Worm (Caenorhabditis elegans): Measurements from ENCODE around the gene myrf-2.

myrf-2 gene

ce11 chrX:10188493-10188895, 5.7 kb downstream of the myrf-2 start:
- TF ChIP-seq mab-5 (tag; optimal IDR thresholded peaks at IDR 0.05): no peak
- no peak for TF ChIP-seq nhr-23 (tag; optimal IDR thresholded peaks at IDR 0.05)
- TF ChIP-seq peb-1 (tag; optimal IDR thresholded peaks at IDR 0.05): no peak
- peak; percentile 59 for TF ChIP-seq lin-13 (GFP tag; optimal IDR thresholded peaks at IDR 0.05)
- peak; percentile 69 for TF ChIP-seq sem-4 (tag; optimal IDR thresholded peaks at IDR 0.05)
- peak; percentile 12 for TF ChIP-seq unc-62 (GFP tag; optimal IDR thresholded peaks at IDR 0.05)
- peak; percentile 92 for TF ChIP-seq C34F6.9 (tag; optimal IDR thresholded peaks at IDR 0.05)
- no peak for TF ChIP-seq blmp-1 (tag; optimal IDR thresholded peaks at IDR 0.05; ENCODE audit: insufficient read depth)
- peak; percentile 95 for TF ChIP-seq nhr-129 (tag; optimal IDR thresholded peaks at IDR 0.05)
- TF ChIP-seq skn-1 (tag; optimal IDR thresholded peaks at IDR 0.05): no peak
- TF ChIP-seq sma-3 (GFP tag; optimal IDR thresholded peaks at IDR 0.05): peak; percentile 34
- TF ChIP-seq ztf-11 (tag; optimal IDR thresholded peaks at IDR 0.05): no peak
- TF ChIP-seq Y55F3AM.14 (GFP tag; optimal IDR thresholded peaks at IDR 0.05): peak; percentile 50
- no peak for TF ChIP-seq dmd-4 (tag; optimal IDR thresholded peaks at IDR 0.05)
- no peak for TF ChIP-seq elt-1 (tag; optimal IDR thresholded peaks at IDR 0.05)
- TF ChIP-seq zag-1 (tag; optimal IDR thresholded peaks at IDR 0.05): peak; percentile 87
- TF ChIP-seq ztf-4 (tag; optimal IDR thresholded peaks at IDR 0.05): peak; percentile 83
- no peak for TF ChIP-seq R02D3.7 (tag; optimal IDR thresholded peaks at IDR 0.05)
- TF ChIP-seq mbf-1 (tag; optimal IDR thresholded peaks at IDR 0.05): no peak
- TF ChIP-seq lin-11 (tag; optimal IDR thresholded peaks at IDR 0.05): peak; percentile 64
- no peak for TF ChIP-seq gmeb-1 (tag; optimal IDR thresholded peaks at IDR 0.05)
- peak; percentile 81 for TF ChIP-seq fos-1 (tag; optimal IDR thresholded peaks at IDR 0.05)
- TF ChIP-seq ceh-82 (tag; optimal IDR thresholded peaks at IDR 0.05): no peak
- peak; percentile 79 for TF ChIP-seq egl-27 (tag; optimal IDR thresholded peaks at IDR 0.05)
- TF ChIP-seq elt-3 (tag; optimal IDR thresholded peaks at IDR 0.05): no peak
- TF ChIP-seq F13H6.1 (tag; optimal IDR thresholded peaks at IDR 0.05): peak; percentile 93
- TF ChIP-seq alr-1 (tag; optimal IDR thresholded peaks at IDR 0.05): no peak
- peak; percentile 83 for TF ChIP-seq crh-2 (tag; optimal IDR thresholded peaks at IDR 0.05)
- TF ChIP-seq ama-1 (optimal IDR thresholded peaks at IDR 0.05): no peak
- no peak for TF ChIP-seq aly-2 (tag; optimal IDR thresholded peaks at IDR 0.05)
- no peak for TF ChIP-seq ZK546.5 (tag; optimal IDR thresholded peaks at IDR 0.05)
- TF ChIP-seq snpc-4 (tag; optimal IDR thresholded peaks at IDR 0.05): peak; percentile 50
- peak; percentile 77 to 93 for TF ChIP-seq mdl-1 (tag; optimal IDR thresholded peaks at IDR 0.05)
- TF ChIP-seq nhr-77 (tag; optimal IDR thresholded peaks at IDR 0.05): no peak
- TF ChIP-seq nhr-21 (tag; optimal IDR thresholded peaks at IDR 0.05): peak; percentile 74
- peak; percentile 50 for TF ChIP-seq nhr-6 (tag; optimal IDR thresholded peaks at IDR 0.05)
- TF ChIP-seq nhr-10 (tag; optimal IDR thresholded peaks at IDR 0.05): no peak
- TF ChIP-seq lin-39 (tag; optimal IDR thresholded peaks at IDR 0.05): no peak
- TF ChIP-seq nhr-25 (tag; optimal IDR thresholded peaks at IDR 0.05): peak; percentile 11
- no peak for TF ChIP-seq unc-39 (tag; optimal IDR thresholded peaks at IDR 0.05)
- TF ChIP-seq unc-55 (GFP tag; optimal IDR thresholded peaks at IDR 0.05): peak; percentile 85
- no peak for TF ChIP-seq nhr-11 (tag; optimal IDR thresholded peaks at IDR 0.05)
- TF ChIP-seq nhr-12 (tag; optimal IDR thresholded peaks at IDR 0.05): no peak
- TF ChIP-seq sma-9 (GFP tag; optimal IDR thresholded peaks at IDR 0.05): peak; percentile 12
- no peak for TF ChIP-seq sma-9 (tag; optimal IDR thresholded peaks at IDR 0.05)
- TF ChIP-seq ceh-16 (tag; optimal IDR thresholded peaks at IDR 0.05): peak; percentile 75
- no peak for TF ChIP-seq ztf-1 (GFP tag; conservative IDR thresholded peaks at IDR 0.05)
- TF ChIP-seq nhr-237 (tag; optimal IDR thresholded peaks at IDR 0.05): no peak
- peak; percentile 25 to 73 for TF ChIP-seq lsy-2 (tag; optimal IDR thresholded peaks at IDR 0.05)
